Fruit fly (Drosophila melanogaster): ENCODE data around the gene CG31441.

Gene CG31441

DNA sequence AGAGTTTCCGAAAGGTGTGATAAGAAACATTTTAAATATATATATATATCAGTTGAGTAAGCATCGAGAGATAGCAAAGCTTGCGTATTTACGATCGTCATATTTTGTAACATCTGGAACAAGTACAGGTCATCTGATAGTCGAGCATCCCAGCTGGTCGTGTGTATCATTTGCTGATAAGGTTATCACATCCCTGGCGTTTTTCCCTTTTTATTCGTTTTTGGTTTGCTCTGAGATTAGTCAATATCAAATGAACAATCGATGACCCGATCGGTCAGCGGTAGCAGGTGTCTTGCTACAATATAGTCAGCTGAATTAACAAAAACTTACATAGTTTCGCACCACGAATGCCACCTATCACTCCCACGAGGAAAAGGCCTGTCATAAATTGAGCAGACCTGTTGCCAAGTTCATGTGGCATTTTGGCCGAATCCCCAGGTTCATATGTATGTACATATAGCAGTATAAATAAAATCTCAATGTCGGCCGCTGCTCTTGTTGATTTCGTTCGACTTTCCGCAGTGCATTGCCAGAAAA is 35.1 kb upstream of the CG31441 start (continued):
- peak; percentile 19; the same call in 1 of the 2 replicates for TF ChIP-seq E2f2 (GFP tag; IDR thresholded peaks at IDR 0.05)
- TF ChIP-seq CG13624 (GFP tag; optimal IDR thresholded peaks at IDR 0.05): no peak
- no peak for TF ChIP-seq Rx (GFP tag; IDR thresholded peaks at IDR 0.05)
- no peak for TF ChIP-seq CG11456 (GFP tag; IDR thresholded peaks at IDR 0.05)
- TF ChIP-seq CG8765 (GFP tag; IDR thresholded peaks at IDR 0.05): no peak
- peak; percentile 87 for TF ChIP-seq GATAe (GFP tag; conservative IDR thresholded peaks at IDR 0.05)
- TF ChIP-seq Gsc (GFP tag; IDR thresholded peaks at IDR 0.05): no peak
- no peak for TF ChIP-seq CG15696 (tag; optimal IDR thresholded peaks at IDR 0.05)
- TF ChIP-seq CG6854 (GFP tag; optimal IDR thresholded peaks at IDR 0.05): peak; percentile 26
- TF ChIP-seq CG13775 (GFP tag; optimal IDR thresholded peaks at IDR 0.05): peak; percentile 24
- TF ChIP-seq Hsf (GFP tag; optimal IDR thresholded peaks at IDR 0.05): no peak
- no peak for TF ChIP-seq zen2 (GFP tag; IDR thresholded peaks at IDR 0.05; ENCODE audit: partially characterized antibody)
- TF ChIP-seq ttk (GFP tag; IDR thresholded peaks at IDR 0.05): peak; percentile 52
- TF ChIP-seq lov (optimal IDR thresholded peaks at IDR 0.05): no peak
- TF ChIP-seq lov (GFP tag; IDR thresholded peaks at IDR 0.05): no peak
- TF ChIP-seq Tbp (GFP tag; optimal IDR thresholded peaks at IDR 0.05): no peak
- TF ChIP-seq CG14860 (GFP tag; IDR thresholded peaks at IDR 0.05; ENCODE audit: partially characterized antibody): no peak
- peak; percentile 55 for TF ChIP-seq sisA (GFP tag; IDR thresholded peaks at IDR 0.05)
- peak; percentile 47 for TF ChIP-seq tap (tag; optimal IDR thresholded peaks at IDR 0.05)
- peak; percentile 18 for TF ChIP-seq CG10979 (tag; optimal IDR thresholded peaks at IDR 0.05)
- TF ChIP-seq CG15269 (tag; optimal IDR thresholded peaks at IDR 0.05): peak; percentile 76
- peak; percentile 42; the same call in 1 of the 3 replicates for TF ChIP-seq HLH4C (GFP tag; IDR thresholded peaks at IDR 0.05; ENCODE audit: partially characterized antibody)
- no peak for TF ChIP-seq ash1 (GFP tag; optimal IDR thresholded peaks at IDR 0.05)
- no peak for TF ChIP-seq fd102C (GFP tag; optimal IDR thresholded peaks at IDR 0.05)
- TF ChIP-seq Rfx (GFP tag; IDR thresholded peaks at IDR 0.05): peak; percentile 75
- peak; percentile 92 for TF ChIP-seq row (GFP tag; IDR thresholded peaks at IDR 0.05)
- TF ChIP-seq salm (tag; optimal IDR thresholded peaks at IDR 0.05): peak; percentile 20
- TF ChIP-seq CG9797 (GFP tag; optimal IDR thresholded peaks at IDR 0.05): no peak
- TF ChIP-seq slp2 (GFP tag; optimal IDR thresholded peaks at IDR 0.05): no peak
- TF ChIP-seq ro (GFP tag; IDR thresholded peaks at IDR 0.05): no peak
- 0 out of 2 replicates have a peak, but pooled peaks have one; percentile 14 for TF ChIP-seq wdn (GFP tag; IDR thresholded peaks at IDR 0.05)
- no peak for TF ChIP-seq pan (optimal IDR thresholded peaks at IDR 0.05)
- peak in 1 of 2 experiments; percentile 69 for TF ChIP-seq pan (GFP tag; optimal IDR thresholded peaks at IDR 0.05 in 1 of 2, IDR thresholded peaks at IDR 0.05 in 1 of 2)
- TF ChIP-seq CG43689 (GFP tag; IDR thresholded peaks at IDR 0.05): 0 out of 2 replicates have a peak, but pooled peaks have one; percentile 33
- TF ChIP-seq CG9215 (GFP tag; IDR thresholded peaks at IDR 0.05): peak; percentile 41; the same call in 1 of the 2 replicates
- TF ChIP-seq unpg (GFP tag; optimal IDR thresholded peaks at IDR 0.05): peak; percentile 58
- TF ChIP-seq CG8388 (GFP tag; optimal IDR thresholded peaks at IDR 0.05): peak; percentile 17
- peak; percentile 9 for TF ChIP-seq CG1602 (GFP tag; optimal IDR thresholded peaks at IDR 0.05)
- TF ChIP-seq vvl (GFP tag; IDR thresholded peaks at IDR 0.05): peak; percentile 68
- TF ChIP-seq CG9437 (GFP tag; optimal IDR thresholded peaks at IDR 0.05): peak; percentile 33
- peak; percentile 46 for TF ChIP-seq CG10654 (GFP tag; optimal IDR thresholded peaks at IDR 0.05)
- TF ChIP-seq Sry-δ (GFP tag; optimal IDR thresholded peaks at IDR 0.05): no peak
- peak; percentile 49; the same call in 1 of the 2 replicates for TF ChIP-seq lmd (GFP tag; IDR thresholded peaks at IDR 0.05)
- no peak for TF ChIP-seq ERR (GFP tag; optimal IDR thresholded peaks at IDR 0.05)
- no peak for TF ChIP-seq sens-2 (GFP tag; IDR thresholded peaks at IDR 0.05)
- TF ChIP-seq slbo (GFP tag; IDR thresholded peaks at IDR 0.05): peak; percentile 76
- TF ChIP-seq grau (tag; optimal IDR thresholded peaks at IDR 0.05): peak; percentile 79
- TF ChIP-seq CG3281 (GFP tag; optimal IDR thresholded peaks at IDR 0.05): peak; percentile 63
- peak; percentile 64; the same call in 1 of the 2 replicates for TF ChIP-seq al (GFP tag; IDR thresholded peaks at IDR 0.05)
- TF ChIP-seq pho (GFP tag; optimal IDR thresholded peaks at IDR 0.05): no peak
- TF ChIP-seq crc (GFP tag; optimal IDR thresholded peaks at IDR 0.05): no peak
- TF ChIP-seq Med (GFP tag): peak; percentile 77

Measured in whole organism, embryonic.